Worm (Caenorhabditis elegans) whole organism, L4 larva: ENCODE results near the gene flp-15.

ENCODE experiments used
- T20F7.1 ChIP-seq: fragments of 200-800 bp; sonication (Bioruptor generic); optimal IDR thresholded peaks from 2 replicates; lab custom pipeline; 2018; ENCODE audit warnings: mild to moderate bottlenecking, missing genetic modification characterization, missing compliant biosample characterization
- ces-1 ChIP-seq: fragments of 150-350 bp; sonication (generic microtip); optimal IDR thresholded peaks from 4 replicates; lab custom pipeline; 2014; ENCODE audit warnings: missing biosample characterization, missing genetic modification reagents, missing genetic modification characterization
- dmd-8 ChIP-seq: fragments of 200-800 bp; sonication (Bioruptor generic); IDR thresholded peaks from 2 replicates; pipeline ENCODE4 v1.3.6; 2022; ENCODE audit warnings: missing genetic modification characterization, missing compliant biosample characterization
- egl-27 ChIP-seq: sonication (generic microtip); optimal IDR thresholded peaks from 3 replicates; lab custom pipeline; 2017; ENCODE audit warnings: missing biosample characterization, missing genetic modification reagents, missing genetic modification characterization
- mep-1 ChIP-seq: fragments of 150-350 bp; sonication (generic microtip); optimal IDR thresholded peaks from 3 replicates; lab custom pipeline; 2014; ENCODE audit warnings: missing biosample characterization, missing genetic modification characterization
- nhr-10 ChIP-seq: fragments of 150-350 bp; optimal IDR thresholded peaks from 2 replicates; lab custom pipeline; 2014; ENCODE audit warnings: missing biosample characterization, missing genetic modification characterization
- nhr-237 ChIP-seq: sonication (generic microtip); optimal IDR thresholded peaks from 2 replicates; lab custom pipeline; 2017; ENCODE audit warnings: missing biosample characterization, missing genetic modification characterization
- rbr-2 ChIP-seq: sonication (generic microtip); optimal IDR thresholded peaks from 2 replicates; lab custom pipeline; 2016; ENCODE audit warnings: missing genotype, missing genetic modification characterization, missing compliant biosample characterization
- unc-62 ChIP-seq, 3 experiments: fragments of 150-350 bp in 1 of 3; sonication (generic microtip); optimal IDR thresholded peaks in 2 of 3; peaks in 1 of 3; 1 replicate in 1 of 3; 2 replicates in 2 of 3; lab custom pipeline; 2014 to 2017; ENCODE audit warnings: missing biosample characterization in 3 of 3, missing genetic modification characterization in 3 of 3, missing genetic modification reagents in 3 of 3, missing genotype in 1 of 3
- zfp-2 ChIP-seq: sonication (generic microtip); optimal IDR thresholded peaks from 2 replicates; lab custom pipeline; 2016; ENCODE audit warnings: mild to moderate bottlenecking, missing genetic modification characterization, missing compliant biosample characterization

- TF ChIP-seq nhr-237 (tag; lab: Kevin White, UChicago): no peak
- TF ChIP-seq unc-62 (GFP tag; optimal IDR thresholded peaks at IDR 0.05 in 1 of 2; lab: Kevin White, UChicago): no peak
- no peak for TF ChIP-seq unc-62 (tag; optimal IDR thresholded peaks at IDR 0.05; lab: Kevin White, UChicago)
- no peak for TF ChIP-seq dmd-8 (GFP tag; lab: Robert Waterston, UW)
- TF ChIP-seq T20F7.1 (GFP tag; lab: Kevin White, UChicago): no peak
- no peak for TF ChIP-seq zfp-2 (tag; lab: Kevin White, UChicago)
- TF ChIP-seq ces-1 (GFP tag; lab: Kevin White, UChicago): no peak
- TF ChIP-seq egl-27 (tag; lab: Kevin White, UChicago): no peak
- TF ChIP-seq nhr-10 (tag; lab: Kevin White, UChicago): no peak
- TF ChIP-seq mep-1 (tag; lab: Kevin White, UChicago): no peak
- TF ChIP-seq rbr-2 (tag; lab: Kevin White, UChicago): no peak
Observed at ce11 chrIII:13641588-13641987, 26.1 kb downstream of the flp-15 start, which contains the start of gene acbp-5.
